Worm (Caenorhabditis elegans) whole organism, L1 larva: Measurements from ENCODE around the gene F42F12.11.

Experiments used
- aha-1 ChIP-seq: fragments of 150-350 bp; optimal IDR thresholded peaks from 2 replicates; lab custom pipeline; 2014; ENCODE audit warnings: missing biosample characterization, missing genetic modification characterization
- blmp-1 ChIP-seq: fragments of 150-350 bp; optimal IDR thresholded peaks from 2 replicates; lab custom pipeline; 2014; ENCODE audit warnings: missing biosample characterization, missing genetic modification characterization
- ces-1 ChIP-seq: fragments of 150-350 bp; optimal IDR thresholded peaks from 2 replicates; lab custom pipeline; 2014; ENCODE audit warnings: missing biosample characterization, missing genetic modification reagents, missing genetic modification characterization
- efl-3 ChIP-seq: fragments of 200-800 bp; sonication (Bioruptor generic); optimal IDR thresholded peaks from 2 replicates; lab custom pipeline; 2018; ENCODE audit warnings: mild to moderate bottlenecking, missing genetic modification characterization, missing compliant biosample characterization
- elt-2 ChIP-seq: sonication (generic microtip); optimal IDR thresholded peaks from 2 replicates; lab custom pipeline; 2016; ENCODE audit warnings: missing genetic modification characterization, mild to moderate bottlenecking, inconsistent platforms, missing compliant biosample characterization, missing genetic modification reagents
- grh-1 ChIP-seq: fragments of 200-800 bp; sonication (Bioruptor generic); IDR thresholded peaks from 2 replicates; pipeline ENCODE4 v1.3.6; 2022; ENCODE audit warnings: missing genetic modification reagents, missing genetic modification characterization, missing compliant biosample characterization
- lin-13 ChIP-seq: fragments of 150-350 bp; optimal IDR thresholded peaks from 2 replicates; lab custom pipeline; 2014; ENCODE audit warnings: missing biosample characterization, missing genetic modification reagents, missing genetic modification characterization
- nhr-12 ChIP-seq: sonication (generic microtip); optimal IDR thresholded peaks from 2 replicates; lab custom pipeline; 2017; ENCODE audit warnings: missing biosample characterization, missing genetic modification characterization
- nhr-237 ChIP-seq: fragments of 150-350 bp; optimal IDR thresholded peaks from 2 replicates; lab custom pipeline; 2014; ENCODE audit warnings: missing biosample characterization, missing genetic modification characterization
- tbx-2 ChIP-seq: sonication (generic microtip); optimal IDR thresholded peaks from 2 replicates; lab custom pipeline; 2016; ENCODE audit warnings: missing genetic modification characterization, missing compliant biosample characterization

DNA sequence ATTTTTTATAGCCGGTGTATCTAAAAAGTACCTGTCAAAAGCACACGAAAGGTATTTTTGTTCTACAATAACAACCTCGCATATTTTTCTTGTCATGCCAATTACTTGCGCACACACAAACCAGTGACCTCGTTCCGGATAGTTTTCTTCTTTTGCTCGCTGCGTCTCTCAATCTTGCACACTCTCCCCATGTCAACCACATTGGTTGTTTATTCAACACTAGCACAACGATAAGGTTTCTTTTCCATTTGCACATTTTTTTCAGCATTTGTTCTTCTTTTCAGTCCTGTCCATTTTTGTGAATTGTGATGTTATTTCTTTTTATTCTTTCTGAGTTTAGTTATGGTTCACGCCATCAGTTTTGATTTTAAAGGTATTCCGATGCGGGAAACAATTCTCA is 3.4 kb downstream of the F42F12.11 start, which contains the start of gene F42F12.3:
- TF ChIP-seq lin-13 (GFP tag; lab: Kevin White, UChicago): no peak
- TF ChIP-seq ces-1 (GFP tag; lab: Kevin White, UChicago): no peak
- TF ChIP-seq nhr-12: no peak
- TF ChIP-seq nhr-237 (tag; lab: Kevin White, UChicago): no peak
- no peak for TF ChIP-seq elt-2 (tag; lab: Kevin White, UChicago)
- no peak for TF ChIP-seq blmp-1
- no peak for TF ChIP-seq tbx-2 (tag; lab: Kevin White, UChicago)
- TF ChIP-seq grh-1 (GFP tag; lab: Robert Waterston, UW): no peak
- TF ChIP-seq aha-1 (tag; lab: Kevin White, UChicago): no peak
- TF ChIP-seq efl-3: no peak
